Fruit fly (Drosophila melanogaster) whole organism, embryonic: ENCODE data around the gene CG17140.

Source experiments
- Ada2b ChIP-seq: fragments of 200-800 bp; sonication (Bioruptor generic); IDR thresholded peaks from 2 replicates; pipeline ENCODE4 v1.3.6; 2022; ENCODE audit warnings: missing biosample characterization, missing genetic modification characterization
- B-H2 ChIP-seq: fragments of 200-800 bp; sonication (Bioruptor generic); optimal IDR thresholded peaks from 2 replicates; lab custom pipeline; 2018; ENCODE audit warnings: missing biosample characterization, mild to moderate bottlenecking, missing genetic modification characterization
- BEAF-32 ChIP-seq: fragments of 200-800 bp; sonication (Bioruptor generic); optimal IDR thresholded peaks from 3 replicates; lab custom pipeline; 2017; ENCODE audit warnings: missing biosample characterization, missing genetic modification characterization, mild to moderate bottlenecking, moderate library complexity, missing genetic modification reagents
- CG10565 ChIP-seq: fragments of 200-800 bp; sonication (Bioruptor generic); optimal IDR thresholded peaks from 3 replicates; lab custom pipeline; 2016; ENCODE audit warnings: missing biosample characterization, mild to moderate bottlenecking, missing genetic modification characterization
- CG11085 ChIP-seq: fragments of 200-800 bp; sonication (Bioruptor generic); IDR thresholded peaks from 2 replicates; pipeline ENCODE4 v1.3.6; 2022; ENCODE audit warnings: missing biosample characterization, missing genetic modification characterization
- CG11560 ChIP-seq: fragments of 200-800 bp; sonication (Bioruptor generic); IDR thresholded peaks from 3 replicates; pipeline ENCODE4 v1.3.6; 2022; ENCODE audit warnings: missing biosample characterization, missing genetic modification characterization
- CG12155 ChIP-seq: fragments of 200-800 bp; sonication (Bioruptor generic); optimal IDR thresholded peaks from 3 replicates; lab custom pipeline; 2016; ENCODE audit warnings: missing biosample characterization, missing genetic modification characterization
- CG12236 ChIP-seq: fragments of 200-800 bp; sonication (Bioruptor generic); optimal IDR thresholded peaks from 2 replicates; lab custom pipeline; 2016; ENCODE audit warnings: missing biosample characterization, missing genetic modification characterization
- CG13775 ChIP-seq: fragments of 200-800 bp; sonication (Bioruptor generic); optimal IDR thresholded peaks from 3 replicates; lab custom pipeline; 2017; ENCODE audit warnings: missing biosample characterization, mild to moderate bottlenecking, missing genetic modification characterization
- CG14667 ChIP-seq: fragments of 200-800 bp; sonication (Bioruptor generic); IDR thresholded peaks from 2 replicates; pipeline ENCODE4 v1.3.6; 2022; ENCODE audit warnings: missing biosample characterization, missing genetic modification characterization
- CG15479 ChIP-seq: fragments of 200-800 bp; sonication (Bioruptor generic); optimal IDR thresholded peaks from 3 replicates; lab custom pipeline; 2019; ENCODE audit warnings: missing biosample characterization, mild to moderate bottlenecking, missing genetic modification characterization, moderate library complexity
- CG17568 ChIP-seq: fragments of 200-800 bp; sonication (Bioruptor generic); optimal IDR thresholded peaks from 2 replicates; lab custom pipeline; 2018; ENCODE audit warnings: missing biosample characterization, mild to moderate bottlenecking, missing genetic modification characterization, moderate library complexity
- CG18476 ChIP-seq: fragments of 200-800 bp; sonication (Bioruptor generic); optimal IDR thresholded peaks from 2 replicates; lab custom pipeline; 2016; ENCODE audit warnings: missing biosample characterization, mild to moderate bottlenecking, missing genetic modification characterization
- CG32772 ChIP-seq: fragments of 200-800 bp; sonication (Bioruptor generic); IDR thresholded peaks from 2 replicates; pipeline ENCODE4 v1.3.6; 2022; ENCODE audit warnings: missing biosample characterization, missing genetic modification characterization
- CG4328 ChIP-seq: fragments of 200-800 bp; sonication (Bioruptor generic); optimal IDR thresholded peaks from 3 replicates; lab custom pipeline; 2017; ENCODE audit warnings: missing biosample characterization, missing genetic modification reagents, missing genetic modification characterization
- CG8359 ChIP-seq: fragments of 200-800 bp; sonication (Bioruptor generic); optimal IDR thresholded peaks from 2 replicates; lab custom pipeline; 2017; ENCODE audit warnings: missing biosample characterization, mild to moderate bottlenecking, missing genetic modification characterization, borderline replicate concordance
- CG9932 ChIP-seq: fragments of 200-800 bp; sonication (Bioruptor generic); IDR thresholded peaks from 2 replicates; pipeline ENCODE4 v1.3.6; 2022; ENCODE audit warnings: missing biosample characterization, missing genetic modification characterization
- Drgx ChIP-seq: fragments of 200-800 bp; sonication (Bioruptor generic); IDR thresholded peaks from 2 replicates; pipeline ENCODE4 v1.3.6; 2022; ENCODE audit warnings: missing biosample characterization, missing genetic modification characterization
- Lhr ChIP-seq: fragments of 200-800 bp; sonication (Bioruptor generic); optimal IDR thresholded peaks from 3 replicates; lab custom pipeline; 2017; ENCODE audit warnings: mild to moderate bottlenecking, missing biosample characterization, missing genetic modification reagents, missing genetic modification characterization
- Med ChIP-seq: fragments of 200-800 bp; sonication (Bioruptor generic); peaks from one replicate; lab custom pipeline; 2016; ENCODE audit warnings: missing biosample characterization, missing genetic modification characterization, mild to moderate bottlenecking, inconsistent platforms, moderate library complexity
- Myb ChIP-seq: fragments of 200-800 bp; sonication (Bioruptor generic); optimal IDR thresholded peaks from 2 replicates; lab custom pipeline; 2016; ENCODE audit warnings: missing biosample characterization, missing genetic modification characterization
- Neu2 ChIP-seq: fragments of 200-800 bp; sonication (Bioruptor generic); optimal IDR thresholded peaks from 3 replicates; lab custom pipeline; 2016; ENCODE audit warnings: missing biosample characterization, missing genetic modification characterization, borderline replicate concordance
- Opbp ChIP-seq: fragments of 200-800 bp; sonication (Bioruptor generic); IDR thresholded peaks from 3 replicates; pipeline ENCODE4 v1.3.6; 2022; ENCODE audit warnings: missing biosample characterization, missing genetic modification characterization; ENCODE audit not compliant: partially characterized antibody
- Ssrp ChIP-seq: fragments of 200-800 bp; sonication (Bioruptor generic); optimal IDR thresholded peaks from 2 replicates; lab custom pipeline; 2018; ENCODE audit warnings: missing biosample characterization, mild to moderate bottlenecking, missing genetic modification characterization, moderate library complexity
- Vsx1 ChIP-seq: fragments of 200-800 bp; sonication (Bioruptor generic); optimal IDR thresholded peaks from 2 replicates; lab custom pipeline; 2017; ENCODE audit warnings: missing biosample characterization, mild to moderate bottlenecking, missing genetic modification characterization, missing genetic modification reagents
- Xrp1 ChIP-seq: fragments of 200-800 bp; sonication (Bioruptor generic); IDR thresholded peaks from 2 replicates; pipeline ENCODE4 v1.3.6; 2022; ENCODE audit warnings: missing biosample characterization, missing genetic modification characterization
- ab ChIP-seq: fragments of 200-800 bp; sonication (Bioruptor generic); optimal IDR thresholded peaks from 2 replicates; lab custom pipeline; 2016; ENCODE audit warnings: missing biosample characterization, missing genetic modification characterization
- ase ChIP-seq: fragments of 200-800 bp; sonication (Bioruptor generic); IDR thresholded peaks from 3 replicates; pipeline ENCODE4 v1.3.6; 2022; ENCODE audit warnings: missing biosample characterization, missing genetic modification characterization
- chif ChIP-seq, 2 experiments: fragments of 200-800 bp; sonication (Bioruptor generic); optimal IDR thresholded peaks; 3 replicates each; lab custom pipeline; 2016; ENCODE audit warnings: missing biosample characterization in 2 of 2, missing genetic modification characterization in 2 of 2
- chinmo ChIP-seq: fragments of 200-800 bp; sonication (Bioruptor generic); IDR thresholded peaks from 4 replicates; pipeline ENCODE4 v1.3.6; 2022; ENCODE audit warnings: missing biosample characterization, missing genetic modification characterization; ENCODE audit not compliant: partially characterized antibody
- dan ChIP-seq: fragments of 200-800 bp; sonication (Bioruptor generic); IDR thresholded peaks from 2 replicates; pipeline ENCODE4 v1.3.6; 2022; ENCODE audit warnings: missing biosample characterization, missing genetic modification characterization
- disco-r ChIP-seq: fragments of 200-800 bp; sonication (Bioruptor generic); optimal IDR thresholded peaks from 2 replicates; lab custom pipeline; 2016; ENCODE audit warnings: missing biosample characterization, missing genetic modification characterization
- eve ChIP-seq, 2 experiments: fragments of >200 bp; optimal IDR thresholded peaks; 2 replicates each; lab custom pipeline; 2017; ENCODE audit warnings: missing biosample characterization in 2 of 2, missing genetic modification characterization in 2 of 2
- fd102C ChIP-seq: fragments of 200-800 bp; sonication (Bioruptor generic); optimal IDR thresholded peaks from 2 replicates; lab custom pipeline; 2018; ENCODE audit warnings: missing biosample characterization, mild to moderate bottlenecking, missing genetic modification characterization, moderate library complexity
- fd96Cb ChIP-seq: fragments of 200-800 bp; sonication (Bioruptor generic); optimal IDR thresholded peaks from 2 replicates; lab custom pipeline; 2018; ENCODE audit warnings: missing biosample characterization, mild to moderate bottlenecking, missing genetic modification characterization, moderate library complexity
- ftz-f1 ChIP-seq: fragments of 200-800 bp; sonication (Bioruptor generic); optimal IDR thresholded peaks from 2 replicates; lab custom pipeline; 2016; ENCODE audit warnings: missing biosample characterization, missing genetic modification characterization
- gcm2 ChIP-seq: fragments of 200-800 bp; sonication (Bioruptor generic); optimal IDR thresholded peaks from 2 replicates; lab custom pipeline; 2016; ENCODE audit warnings: missing biosample characterization, missing genetic modification characterization
- gt ChIP-seq: fragments of 200-800 bp; sonication (Bioruptor generic); IDR thresholded peaks from 2 replicates; pipeline ENCODE4 v1.3.6; 2022; ENCODE audit warnings: missing biosample characterization, missing genetic modification characterization
- inv ChIP-seq: fragments of 200-800 bp; sonication (Bioruptor generic); IDR thresholded peaks from 2 replicates; pipeline ENCODE4 v1.3.6; 2022; ENCODE audit warnings: missing biosample characterization, missing genetic modification characterization; ENCODE audit not compliant: partially characterized antibody
- lov ChIP-seq, 2 experiments: fragments of 200-800 bp in 1 of 2; fragments of >200 bp in 1 of 2; sonication (Bioruptor generic) in 1 of 2; IDR thresholded peaks in 1 of 2; optimal IDR thresholded peaks in 1 of 2; 2 replicates in 1 of 2; 3 replicates in 1 of 2; pipeline versions ENCODE4 v1.3.6 to Lab custom; 2017 to 2022; ENCODE audit warnings: missing biosample characterization in 1 of 2, missing genetic modification characterization in 1 of 2
- maf-S ChIP-seq: fragments of 200-800 bp; sonication (Bioruptor generic); optimal IDR thresholded peaks from 2 replicates; lab custom pipeline; 2016; ENCODE audit warnings: missing biosample characterization, missing genetic modification characterization
- nmo ChIP-seq: fragments of 200-800 bp; sonication (Bioruptor generic); optimal IDR thresholded peaks from 2 replicates; lab custom pipeline; 2018; ENCODE audit warnings: missing biosample characterization, mild to moderate bottlenecking, missing genetic modification characterization, moderate library complexity
- psq ChIP-seq: fragments of 200-800 bp; sonication (Bioruptor generic); optimal IDR thresholded peaks from 2 replicates; lab custom pipeline; 2017; ENCODE audit warnings: missing biosample characterization, missing genetic modification characterization
- so ChIP-seq: fragments of 200-800 bp; sonication (Bioruptor generic); IDR thresholded peaks from 3 replicates; pipeline ENCODE4 v1.3.6; 2022; ENCODE audit warnings: missing biosample characterization, missing genetic modification characterization
- tgo ChIP-seq: fragments of 200-800 bp; sonication (Bioruptor generic); IDR thresholded peaks from 3 replicates; pipeline ENCODE4 v1.3.6; 2022; ENCODE audit warnings: missing biosample characterization, missing genetic modification characterization
- trh ChIP-seq: fragments of 200-800 bp; sonication (Bioruptor generic); optimal IDR thresholded peaks from 2 replicates; lab custom pipeline; 2016; ENCODE audit warnings: missing biosample characterization, missing genetic modification characterization
- unpg ChIP-seq: fragments of 200-800 bp; sonication (Bioruptor generic); optimal IDR thresholded peaks from 3 replicates; lab custom pipeline; 2018; ENCODE audit warnings: missing biosample characterization, mild to moderate bottlenecking, missing genetic modification characterization, moderate library complexity

CG17140 gene

DNA sequence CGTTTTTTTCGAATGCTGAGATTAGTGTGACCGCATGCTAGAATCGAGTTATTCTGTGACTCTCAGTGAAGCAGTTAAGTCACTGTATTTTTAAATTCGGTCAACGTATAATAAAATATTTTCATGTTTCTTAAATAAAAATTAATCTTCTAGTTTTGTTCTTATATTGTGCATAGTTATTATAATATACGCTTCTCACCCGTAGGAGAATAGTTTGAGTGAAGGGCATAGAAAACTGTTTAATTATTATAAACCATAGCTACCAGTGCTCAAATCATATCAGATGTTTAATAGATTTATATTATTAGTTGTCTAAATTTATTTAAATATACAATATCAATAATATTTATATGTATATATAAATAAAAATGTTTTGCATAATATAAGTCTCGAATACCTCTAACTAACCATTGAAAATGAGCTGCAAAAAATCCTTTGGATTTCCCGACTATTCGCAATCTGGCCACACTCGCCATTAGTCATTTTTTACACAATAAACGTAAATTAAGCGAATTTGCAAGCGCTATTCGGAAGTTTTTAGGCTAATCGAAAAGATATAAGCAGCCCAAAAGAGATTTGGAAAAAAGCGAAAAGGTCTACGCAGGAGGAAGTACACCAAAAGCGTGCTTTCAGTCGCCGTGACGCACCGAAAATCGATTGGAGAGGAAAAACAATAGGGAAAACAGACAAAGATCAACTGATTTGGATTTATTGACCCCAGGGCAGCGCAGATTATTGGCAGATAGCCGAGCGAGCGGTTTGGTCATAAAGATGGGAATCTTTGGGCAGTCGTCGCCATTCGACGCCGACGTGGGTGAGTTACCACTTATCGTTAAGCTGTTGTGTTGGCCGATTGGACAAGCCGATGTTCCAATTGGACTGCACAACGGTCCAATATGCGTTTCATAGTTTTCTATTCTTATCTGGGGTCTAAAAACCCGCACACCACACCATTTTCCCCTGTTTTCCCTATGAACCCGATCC lies 12.9 kb upstream of the CG17140 start, which contains the start of the genes aurB and Stam (continued):
- TF ChIP-seq CG12155 (GFP tag; lab: Kevin White, UChicago), result peak; percentile 24
- no peak for TF ChIP-seq CG32772 (GFP tag; lab: Robert Waterston, UW)
- no peak for TF ChIP-seq chif (GFP tag; optimal IDR thresholded peaks at IDR 0.05; lab: Kevin White, UChicago)
- TF ChIP-seq CG8359, result no peak
- TF ChIP-seq CG4328, result peak; percentile 0
- no peak for TF ChIP-seq eve (GFP tag; optimal IDR thresholded peaks at IDR 0.05; lab: Kevin White, UChicago)
- peak; percentile 3 for TF ChIP-seq Med (GFP tag; lab: Kevin White, UChicago)
- no peak for TF ChIP-seq gcm2 (GFP tag; lab: Kevin White, UChicago)
- peak; percentile 26 for TF ChIP-seq psq
- TF ChIP-seq Lhr (GFP tag; lab: Kevin White, UChicago), result no peak
- no peak for TF ChIP-seq CG11085 (GFP tag; lab: Robert Waterston, UW)
- no peak for TF ChIP-seq disco-r (GFP tag; lab: Kevin White, UChicago)
- peak; percentile 49; the same call in 2 of the 3 replicates for TF ChIP-seq tgo (GFP tag; lab: Robert Waterston, UW)
- no peak for TF ChIP-seq maf-S (GFP tag; lab: Kevin White, UChicago)
- peak; percentile 86 for TF ChIP-seq Myb (GFP tag; lab: Kevin White, UChicago)
- no peak for TF ChIP-seq so (GFP tag; lab: Robert Waterston, UW)
- TF ChIP-seq Ada2b (GFP tag; lab: Robert Waterston, UW), result peak; percentile 28; the same call in 1 of the 2 replicates
- 0 out of 2 replicates have a peak, but pooled peaks have one; percentile 12 for TF ChIP-seq CG14667
- 0 out of 3 replicates have a peak, but pooled peaks have one; percentile 25 for TF ChIP-seq ase (GFP tag; lab: Robert Waterston, UW)
- peak; percentile 64 for TF ChIP-seq Ssrp (tag; lab: Kevin White, UChicago)
- TF ChIP-seq fd96Cb (tag; lab: Kevin White, UChicago), result peak; percentile 31
- TF ChIP-seq Neu2 (GFP tag; lab: Kevin White, UChicago), result no peak
- TF ChIP-seq unpg (GFP tag; lab: Kevin White, UChicago), result peak; percentile 67
- TF ChIP-seq CG13775 (GFP tag; lab: Kevin White, UChicago), result peak; percentile 68
- TF ChIP-seq CG12236 (GFP tag; lab: Kevin White, UChicago), result no peak
- peak; percentile 70 for TF ChIP-seq nmo (GFP tag; lab: Kevin White, UChicago)
- TF ChIP-seq CG17568 (GFP tag; lab: Kevin White, UChicago), result no peak
- TF ChIP-seq CG18476 (GFP tag; lab: Kevin White, UChicago), result no peak
- TF ChIP-seq ftz-f1 (GFP tag; lab: Kevin White, UChicago), result no peak
- TF ChIP-seq CG15479 (GFP tag; lab: Kevin White, UChicago), result no peak
- no peak for TF ChIP-seq chinmo (GFP tag; lab: Robert Waterston, UW)
- TF ChIP-seq inv (GFP tag; lab: Robert Waterston, UW), result no peak
- TF ChIP-seq B-H2 (GFP tag; lab: Kevin White, UChicago), result peak; percentile 42
- no peak for TF ChIP-seq CG11560 (tag; lab: Robert Waterston, UW)
- TF ChIP-seq gt (GFP tag; lab: Robert Waterston, UW), result no peak
- no peak for TF ChIP-seq fd102C (GFP tag; lab: Kevin White, UChicago)
- TF ChIP-seq trh (GFP tag; lab: Kevin White, UChicago), result peak; percentile 13
- TF ChIP-seq Drgx (GFP tag; lab: Robert Waterston, UW), result 0 out of 2 replicates have a peak, but pooled peaks have one; percentile 9
- TF ChIP-seq Opbp, result no peak
- TF ChIP-seq Vsx1 (GFP tag; lab: Kevin White, UChicago), result no peak
- TF ChIP-seq BEAF-32 (GFP tag; lab: Kevin White, UChicago), result peak; percentile 7
- TF ChIP-seq ab (GFP tag; lab: Kevin White, UChicago), result no peak
- no peak for TF ChIP-seq lov (optimal IDR thresholded peaks at IDR 0.05; lab: Kevin White, UChicago)
- no peak for TF ChIP-seq lov (GFP tag; IDR thresholded peaks at IDR 0.05; lab: Robert Waterston, UW)
- peak; percentile 34; the same call in 1 of the 2 replicates for TF ChIP-seq CG9932 (GFP tag; lab: Robert Waterston, UW)
- no peak for TF ChIP-seq CG10565 (GFP tag; lab: Kevin White, UChicago)
- peak; percentile 64; the same call in 1 of the 2 replicates for TF ChIP-seq Xrp1 (GFP tag; lab: Robert Waterston, UW)
- no peak for TF ChIP-seq dan
